Worm (Caenorhabditis elegans) whole organism, late embryonic: ENCODE results near the gene nspa-9.
A peak's percentile ranks its signal among the peaks of the same experiment; 100 is the strongest.

Source experiments
- C08G9.2 ChIP-seq: sonication (generic microtip); optimal IDR thresholded peaks from 2 replicates; lab custom pipeline; 2016; ENCODE audit warnings: mild to moderate bottlenecking, missing genetic modification characterization, moderate library complexity, missing compliant biosample characterization
- C38D4.7 ChIP-seq: fragments of 200-800 bp; sonication (Bioruptor generic); optimal IDR thresholded peaks from 2 replicates; lab custom pipeline; 2018; ENCODE audit warnings: mild to moderate bottlenecking, missing genetic modification characterization, moderate library complexity, missing compliant biosample characterization
- K02D7.2 ChIP-seq: sonication (generic microtip); optimal IDR thresholded peaks from 2 replicates; lab custom pipeline; 2017; ENCODE audit warnings: mild to moderate bottlenecking, missing genetic modification characterization, missing compliant biosample characterization
- ahr-1 ChIP-seq: sonication (generic microtip); optimal IDR thresholded peaks from 2 replicates; lab custom pipeline; 2016; ENCODE audit warnings: missing genetic modification characterization, missing compliant biosample characterization
- ceh-14 ChIP-seq: sonication (generic microtip); optimal IDR thresholded peaks from 2 replicates; lab custom pipeline; 2016; ENCODE audit warnings: missing genotype, missing genetic modification characterization, missing compliant biosample characterization
- ceh-18 ChIP-seq: sonication (generic microtip); optimal IDR thresholded peaks from 2 replicates; lab custom pipeline; 2016; ENCODE audit warnings: missing genetic modification characterization, missing compliant biosample characterization
- ceh-2 ChIP-seq: sonication (generic microtip); optimal IDR thresholded peaks from 2 replicates; lab custom pipeline; 2016; ENCODE audit warnings: missing genotype, missing genetic modification characterization, missing compliant biosample characterization
- ceh-30 ChIP-seq: fragments of 150-350 bp; optimal IDR thresholded peaks from 2 replicates; lab custom pipeline; 2014; ENCODE audit warnings: missing biosample characterization, missing genetic modification characterization
- ceh-31 ChIP-seq: sonication (generic microtip); optimal IDR thresholded peaks from 2 replicates; lab custom pipeline; 2016; ENCODE audit warnings: missing genetic modification characterization, missing compliant biosample characterization
- ceh-34 ChIP-seq: sonication (generic microtip); optimal IDR thresholded peaks from 2 replicates; lab custom pipeline; 2016; ENCODE audit warnings: mild to moderate bottlenecking, missing genetic modification characterization, missing compliant biosample characterization
- ceh-48 ChIP-seq: sonication (generic microtip); optimal IDR thresholded peaks from 2 replicates; lab custom pipeline; 2016; ENCODE audit warnings: missing genetic modification characterization, inconsistent platforms, missing compliant biosample characterization
- ceh-9 ChIP-seq: sonication (generic microtip); optimal IDR thresholded peaks from 2 replicates; lab custom pipeline; 2016; ENCODE audit warnings: mild to moderate bottlenecking, missing genetic modification characterization, inconsistent platforms, missing compliant biosample characterization
- che-1 ChIP-seq: sonication (generic microtip); optimal IDR thresholded peaks from 2 replicates; lab custom pipeline; 2016; ENCODE audit warnings: mild to moderate bottlenecking, missing genetic modification characterization, missing compliant biosample characterization
- dve-1 ChIP-seq: sonication (generic microtip); optimal IDR thresholded peaks from 2 replicates; lab custom pipeline; 2017; ENCODE audit warnings: antibody characterized with exemption, mild to moderate bottlenecking, missing genetic modification characterization, missing compliant biosample characterization
- elt-4 ChIP-seq: sonication (generic microtip); optimal IDR thresholded peaks from 2 replicates; lab custom pipeline; 2016; ENCODE audit warnings: missing genetic modification characterization, missing compliant biosample characterization
- ets-4 ChIP-seq: sonication (generic microtip); optimal IDR thresholded peaks from 2 replicates; lab custom pipeline; 2016; ENCODE audit warnings: missing genetic modification characterization, missing compliant biosample characterization
- eyg-1 ChIP-seq: sonication (generic microtip); optimal IDR thresholded peaks from 2 replicates; lab custom pipeline; 2016; ENCODE audit warnings: missing genotype, missing genetic modification characterization, missing compliant biosample characterization
- gmeb-2 ChIP-seq: sonication (generic microtip); optimal IDR thresholded peaks from 2 replicates; lab custom pipeline; 2016; ENCODE audit warnings: missing genetic modification characterization, inconsistent platforms, missing compliant biosample characterization
- hlh-13 ChIP-seq: fragments of 200-800 bp; sonication (Bioruptor generic); optimal IDR thresholded peaks from 2 replicates; lab custom pipeline; 2018; ENCODE audit warnings: mild to moderate bottlenecking, missing genetic modification characterization, missing compliant biosample characterization
- hlh-30 ChIP-seq: sonication (generic microtip); optimal IDR thresholded peaks from 2 replicates; lab custom pipeline; 2017; ENCODE audit warnings: antibody characterized with exemption, missing genetic modification characterization, missing compliant biosample characterization; ENCODE audit not compliant: insufficient read depth
- hlh-8 ChIP-seq: sonication (generic microtip); optimal IDR thresholded peaks from 2 replicates; lab custom pipeline; 2016; ENCODE audit warnings: missing genotype, missing genetic modification characterization, missing compliant biosample characterization
- lim-6 ChIP-seq: sonication (generic microtip); optimal IDR thresholded peaks from 2 replicates; lab custom pipeline; 2016; ENCODE audit warnings: missing genetic modification characterization, missing compliant biosample characterization
- mec-3 ChIP-seq: sonication (generic microtip); optimal IDR thresholded peaks from 2 replicates; lab custom pipeline; 2016; ENCODE audit warnings: borderline replicate concordance, missing genetic modification characterization, missing compliant biosample characterization
- nfya-1 ChIP-seq: sonication (generic microtip); optimal IDR thresholded peaks from 2 replicates; lab custom pipeline; 2017; ENCODE audit warnings: missing genetic modification characterization, mild to moderate bottlenecking, missing compliant biosample characterization, antibody characterized with exemption, moderate library complexity
- nhr-11 ChIP-seq: fragments of 150-350 bp; optimal IDR thresholded peaks from 2 replicates; lab custom pipeline; 2014; ENCODE audit warnings: missing biosample characterization, missing genetic modification characterization
- nhr-232 ChIP-seq: sonication (generic microtip); optimal IDR thresholded peaks from 2 replicates; lab custom pipeline; 2016; ENCODE audit warnings: missing genetic modification characterization, missing compliant biosample characterization
- npax-4 ChIP-seq: sonication (generic microtip); optimal IDR thresholded peaks from 2 replicates; lab custom pipeline; 2016; ENCODE audit warnings: missing genetic modification characterization, missing compliant biosample characterization
- odd-2 ChIP-seq: sonication (generic microtip); optimal IDR thresholded peaks from 2 replicates; lab custom pipeline; 2017; ENCODE audit warnings: antibody characterized with exemption, mild to moderate bottlenecking, missing genetic modification characterization, missing compliant biosample characterization
- pax-1 ChIP-seq: fragments of 150-350 bp; optimal IDR thresholded peaks from 2 replicates; lab custom pipeline; 2014; ENCODE audit warnings: missing biosample characterization, missing genetic modification characterization
- pha-4 ChIP-seq: fragments of 150-350 bp; optimal IDR thresholded peaks from 2 replicates; lab custom pipeline; 2018; ENCODE audit warnings: missing biosample characterization, missing genetic modification reagents, missing genetic modification characterization
- ref-2 ChIP-seq: sonication (generic microtip); optimal IDR thresholded peaks from 2 replicates; lab custom pipeline; 2016; ENCODE audit warnings: missing genetic modification characterization, missing compliant biosample characterization
- sdc-2 ChIP-seq: sonication (generic microtip); optimal IDR thresholded peaks from 2 replicates; lab custom pipeline; 2016; ENCODE audit warnings: missing genotype, missing genetic modification characterization, missing compliant biosample characterization
- sox-2 ChIP-seq: fragments of 200-800 bp; sonication (Bioruptor generic); IDR thresholded peaks from 2 replicates; pipeline ENCODE4 v1.3.6; 2022; ENCODE audit warnings: missing genetic modification reagents, missing genetic modification characterization, missing compliant biosample characterization
- sox-4 ChIP-seq: sonication (generic microtip); optimal IDR thresholded peaks from 2 replicates; lab custom pipeline; 2017; ENCODE audit warnings: mild to moderate bottlenecking, missing genetic modification characterization, inconsistent platforms, missing compliant biosample characterization
- ttx-3 ChIP-seq: sonication (generic microtip); optimal IDR thresholded peaks from 2 replicates; lab custom pipeline; 2016; ENCODE audit warnings: missing genetic modification reagents, missing genetic modification characterization, missing compliant biosample characterization
- unc-42 ChIP-seq: sonication (generic microtip); optimal IDR thresholded peaks from 2 replicates; lab custom pipeline; 2016; ENCODE audit warnings: missing genotype, missing genetic modification characterization, missing compliant biosample characterization
- unc-55 ChIP-seq: sonication (generic microtip); optimal IDR thresholded peaks from 2 replicates; lab custom pipeline; 2017; ENCODE audit warnings: missing biosample characterization, missing genetic modification reagents, missing genetic modification characterization
- unc-86 ChIP-seq: sonication (generic microtip); optimal IDR thresholded peaks from 2 replicates; lab custom pipeline; 2016; ENCODE audit warnings: missing genetic modification characterization, missing compliant biosample characterization
- zip-5 ChIP-seq: sonication (generic microtip); optimal IDR thresholded peaks from 2 replicates; lab custom pipeline; 2016; ENCODE audit warnings: missing genetic modification characterization, missing compliant biosample characterization

The nspa-9 gene

ce11 chrX:11757666-11758065 is 18.8 kb downstream of the nspa-9 start (continued):
- TF ChIP-seq ceh-48 (tag; lab: Kevin White, UChicago) (peak; percentile 63), che-1 (tag; lab: Kevin White, UChicago) (peak; percentile 82), ceh-18 (tag; lab: Kevin White, UChicago) (peak; percentile 51), ceh-31 (tag; lab: Kevin White, UChicago) (peak; percentile 72), ttx-3 (peak; percentile 99), unc-42 (peak; percentile 53), nhr-232 (tag; lab: Kevin White, UChicago) (peak; percentile 67), K02D7.2 (peak; percentile 80), sdc-2 (tag; lab: Kevin White, UChicago) (peak; percentile 84), hlh-8 (peak; percentile 14), C08G9.2 (tag; lab: Kevin White, UChicago) (peak; percentile 74), pax-1 (tag; lab: Kevin White, UChicago) (no peak), unc-86 (tag; lab: Kevin White, UChicago) (peak; percentile 80), zip-5 (peak; percentile 60), ets-4 (tag; lab: Kevin White, UChicago) (peak; percentile 28), npax-4 (peak; percentile 37), hlh-30 (tag; lab: Kevin White, UChicago) (peak; percentile 71), hlh-13 (peak; percentile 63), ref-2 (tag; lab: Kevin White, UChicago) (peak; percentile 67), unc-55 (GFP tag; lab: Kevin White, UChicago) (no peak), sox-4 (tag; lab: Kevin White, UChicago) (peak; percentile 74), ahr-1 (peak; percentile 49), ceh-30 (no peak), eyg-1 (tag; lab: Kevin White, UChicago) (peak; percentile 57), mec-3 (tag; lab: Kevin White, UChicago) (no peak), elt-4 (tag; lab: Kevin White, UChicago) (no peak), nfya-1 (tag; lab: Kevin White, UChicago) (peak; percentile 49), ceh-14 (tag; lab: Kevin White, UChicago) (peak; percentile 54)

- TF ChIP-seq gmeb-2 (tag; lab: Kevin White, UChicago) (no peak), unc-55 (GFP tag; lab: Kevin White, UChicago) (no peak)
Observed at ce11 chrX:11758809-11759208, 20.0 kb downstream of the nspa-9 start, which contains the start of gene lact-7. TSS of gene lact-7 (plus strand) at chrX:11759109.

- TF ChIP-seq lim-6 (tag; lab: Kevin White, UChicago) (no peak), dve-1 (tag; lab: Kevin White, UChicago) (no peak), ceh-14 (tag; lab: Kevin White, UChicago) (no peak), ceh-9 (tag; lab: Kevin White, UChicago) (no peak), elt-4 (tag; lab: Kevin White, UChicago) (no peak), pha-4 (tag; lab: Kevin White, UChicago) (no peak), sox-2 (no peak), ceh-2 (tag; lab: Kevin White, UChicago) (no peak), ceh-48 (tag; lab: Kevin White, UChicago) (no peak), nhr-11 (tag; lab: Kevin White, UChicago) (no peak), odd-2 (no peak), C38D4.7 (GFP tag; lab: Kevin White, UChicago) (no peak), ceh-34 (tag; lab: Kevin White, UChicago) (no peak)
Observed at ce11 chrX:11765860-11766259, 27.0 kb downstream of the nspa-9 start.
